Worm (Caenorhabditis elegans): Measurements from ENCODE around the gene srh-17.

ce11 chrV:14612168-14612567 is 48.9 kb upstream of the srh-17 start, which contains the start of the genes R11H6.5 and ccnk-1:
- no peak for TF ChIP-seq ccch-3 (GFP tag; optimal IDR thresholded peaks at IDR 0.05)
- no peak for TF ChIP-seq nfya-1 (tag; optimal IDR thresholded peaks at IDR 0.05; ENCODE audit: borderline replicate concordance, insufficient read depth)
- no peak for TF ChIP-seq tlf-1 (GFP tag; optimal IDR thresholded peaks at IDR 0.05)
- no peak for TF ChIP-seq hmg-1.2 (GFP tag; IDR thresholded peaks at IDR 0.05)
